Worm (Caenorhabditis elegans) whole organism, dauer: ENCODE data around the gene osm-6.

Experiments
- unc-62 ChIP-seq: sonication (generic microtip); optimal IDR thresholded peaks from 2 replicates; lab custom pipeline; 2017; ENCODE audit warnings: missing biosample characterization, missing genetic modification reagents, missing genetic modification characterization

Gene osm-6

DNA sequence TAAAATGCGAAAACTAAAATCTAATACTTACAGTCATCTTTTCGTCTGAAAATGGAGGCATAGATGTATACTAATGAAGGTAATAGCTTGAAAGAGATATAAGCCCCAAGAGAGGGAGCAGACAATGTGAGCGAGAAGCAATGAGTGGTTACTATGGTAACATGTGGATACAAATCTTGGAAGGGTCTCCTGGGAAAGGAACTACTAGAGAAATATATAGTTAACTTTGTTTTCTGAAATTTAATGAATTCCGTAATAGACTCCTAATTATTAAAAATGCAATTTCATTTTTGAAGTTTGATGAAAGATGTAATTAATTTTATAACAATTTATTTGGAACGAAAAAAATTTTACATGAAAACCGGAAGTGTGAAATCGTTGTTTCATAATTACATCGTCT lies at the start of gene osm-6:
osm-6 (minus strand) TSS at position 101 of the 400 bp plus-strand sequence.
- no peak for TF ChIP-seq unc-62 (GFP tag; lab: Kevin White, UChicago)

DNA sequence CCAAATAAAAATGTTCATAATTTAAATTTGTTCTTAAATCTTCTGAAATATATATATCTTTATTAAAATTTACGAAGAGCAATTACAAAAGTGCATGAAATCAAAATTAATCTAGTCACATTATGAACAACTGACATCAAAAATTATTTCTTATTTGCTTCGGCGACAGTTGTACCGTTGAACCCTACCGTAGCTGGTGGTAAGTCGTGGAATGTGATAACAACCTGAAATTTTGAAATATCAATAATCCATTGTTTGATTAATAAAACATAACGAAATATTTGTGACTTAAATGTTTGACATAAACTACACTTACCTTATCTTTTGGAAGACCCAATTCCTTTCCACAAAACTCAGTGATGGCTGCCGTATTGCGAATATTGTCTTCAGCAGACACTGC lies 49.5 kb upstream of the osm-6 start:
- no peak for TF ChIP-seq unc-62 (GFP tag; lab: Kevin White, UChicago)

DNA sequence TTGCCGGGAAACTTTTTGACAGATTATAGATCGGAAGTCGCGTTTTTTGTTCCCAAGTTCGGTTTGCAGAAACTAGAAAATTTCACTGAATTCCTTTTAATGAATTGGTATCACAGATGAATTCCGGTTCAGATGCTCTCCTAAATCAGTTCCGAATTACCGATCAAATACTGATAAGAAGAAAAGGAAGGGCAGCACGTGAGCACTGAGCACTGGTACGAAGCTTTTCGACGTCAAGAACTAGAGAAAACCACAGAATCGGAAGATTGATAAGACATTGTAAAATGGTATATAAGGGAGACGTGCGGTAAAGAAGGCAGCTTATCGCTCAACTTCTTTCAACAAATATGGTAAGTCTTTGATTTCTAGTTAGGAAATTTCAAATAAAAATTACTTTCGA lies 48.0 kb upstream of the osm-6 start, which contains the start of gene cpr-1:
cpr-1 (plus strand) TSS at position 319 of the 400 bp plus-strand sequence.
- no peak for TF ChIP-seq unc-62 (GFP tag; lab: Kevin White, UChicago)

DNA sequence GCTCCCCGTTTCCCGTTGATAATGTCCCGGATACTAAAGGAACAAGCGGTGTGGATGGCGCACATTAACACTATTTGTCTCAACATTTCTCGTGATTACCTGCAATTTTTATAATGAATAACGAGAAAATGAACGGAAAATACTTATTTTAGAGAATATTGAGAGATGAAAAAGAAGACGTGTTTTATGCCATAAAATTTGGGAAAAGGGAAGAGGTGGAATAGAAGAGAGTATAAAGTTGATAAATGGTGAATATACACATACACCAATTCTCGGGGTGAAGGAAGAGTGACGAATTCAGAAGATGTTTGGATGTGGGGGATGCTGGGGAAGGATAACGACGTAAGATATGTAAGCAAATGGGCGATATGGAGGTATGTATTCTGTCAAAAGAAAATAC lies 37.5 kb upstream of the osm-6 start, which contains the start of gene F58H1.7:
F58H1.7 (minus strand) TSS at position 101 of the 400 bp plus-strand sequence.
- TF ChIP-seq unc-62 (GFP tag; lab: Kevin White, UChicago), result no peak

DNA sequence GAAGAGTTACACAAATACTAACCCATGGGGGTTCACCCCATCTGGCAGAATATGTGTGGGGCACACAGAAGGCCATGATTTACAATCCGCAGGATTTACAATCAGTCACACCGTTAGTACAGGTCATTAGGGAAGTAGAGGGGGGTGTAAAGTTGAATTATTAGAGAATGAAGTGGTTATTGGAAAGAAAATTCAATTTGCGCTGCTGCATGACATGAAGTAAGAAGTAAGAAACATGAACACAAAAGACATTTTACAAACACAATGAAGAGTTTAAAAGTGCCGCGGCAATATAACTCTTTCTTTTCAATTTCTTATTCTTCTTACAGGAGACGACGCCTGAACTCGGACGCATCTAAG lies 33.6 kb upstream of the osm-6 start:
- no peak for TF ChIP-seq unc-62 (GFP tag; lab: Kevin White, UChicago)

DNA sequence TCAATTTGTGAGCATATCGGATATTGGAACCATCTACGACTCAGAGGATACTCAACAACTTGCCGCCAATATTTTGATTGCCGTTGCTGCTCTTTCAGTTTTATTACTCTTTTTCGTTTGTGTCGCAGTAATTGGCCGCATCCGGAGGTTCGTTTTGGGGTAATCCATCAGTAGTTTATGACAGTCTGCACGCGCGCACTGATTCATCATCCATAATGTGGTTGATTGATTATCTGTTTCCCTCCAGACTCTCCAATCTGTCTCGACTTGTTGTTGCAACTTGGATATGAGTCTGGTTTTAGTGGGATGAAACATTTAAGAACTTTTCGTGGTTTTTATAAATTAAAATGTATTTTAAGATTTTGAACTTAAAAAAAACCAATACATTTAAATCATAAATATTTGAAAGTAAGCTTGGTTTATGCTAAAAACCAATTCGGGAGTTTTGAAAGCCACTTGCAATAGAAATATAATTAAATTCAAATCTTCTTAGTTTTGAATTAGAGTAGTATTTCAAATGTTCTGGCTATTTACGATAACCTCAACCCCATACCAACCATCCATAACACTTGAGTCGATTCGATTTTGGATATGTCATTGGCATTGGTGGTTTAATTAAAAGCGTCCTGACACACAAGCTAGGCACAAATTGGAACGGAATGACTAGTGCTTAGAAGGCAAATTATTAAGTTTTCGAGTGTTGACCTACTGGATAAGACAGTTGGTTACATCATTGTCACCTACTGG lies 33.0 kb upstream of the osm-6 start:
- TF ChIP-seq unc-62 (GFP tag; lab: Kevin White, UChicago), result no peak

DNA sequence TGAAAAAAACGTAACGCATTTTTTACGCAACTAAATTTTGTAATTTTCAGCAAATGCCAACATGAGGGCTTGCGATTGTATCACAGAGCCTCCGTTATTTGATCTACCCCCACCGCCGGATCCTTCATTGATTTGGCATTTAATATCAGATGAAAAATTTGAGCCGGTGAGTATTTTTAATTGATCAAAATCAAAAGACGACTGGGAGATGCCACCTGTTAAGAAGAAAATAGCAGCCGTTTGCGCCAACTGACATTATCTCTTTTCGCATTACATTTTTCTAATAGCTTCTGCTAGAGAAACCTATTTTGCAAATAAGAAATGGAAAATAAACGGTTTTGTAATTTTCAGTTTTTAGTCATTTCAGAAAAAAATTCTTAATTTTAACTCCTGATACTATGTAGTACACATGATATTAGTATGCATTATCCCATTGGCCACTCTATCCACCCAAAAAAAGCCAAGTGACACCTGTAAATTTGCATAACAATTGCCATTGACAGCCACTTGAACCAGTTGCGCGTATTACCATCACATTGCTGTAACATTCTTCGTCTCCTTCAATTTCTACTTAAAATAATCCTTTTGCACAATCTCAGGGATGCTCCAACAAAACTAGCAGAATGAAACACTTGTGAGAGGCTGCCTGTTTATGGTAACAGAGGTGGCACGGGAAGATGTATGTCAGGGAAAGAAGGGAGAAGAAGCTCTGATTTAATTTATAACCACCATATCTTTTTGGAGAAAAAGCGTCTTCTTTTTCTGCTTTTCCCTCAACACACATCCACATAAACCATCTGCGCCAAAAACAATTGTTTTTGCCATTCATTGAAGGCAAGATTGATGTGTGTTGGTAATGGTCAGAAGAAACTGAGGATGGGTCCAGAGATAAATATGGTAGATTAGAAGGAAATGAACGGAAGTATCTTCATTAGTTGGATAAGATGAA lies 31.4 kb upstream of the osm-6 start, which contains the start of gene F58H1.5:
F58H1.5 (plus strand) TSS at position 51 of the 949 bp plus-strand sequence.
- no peak for TF ChIP-seq unc-62 (GFP tag; lab: Kevin White, UChicago)

DNA sequence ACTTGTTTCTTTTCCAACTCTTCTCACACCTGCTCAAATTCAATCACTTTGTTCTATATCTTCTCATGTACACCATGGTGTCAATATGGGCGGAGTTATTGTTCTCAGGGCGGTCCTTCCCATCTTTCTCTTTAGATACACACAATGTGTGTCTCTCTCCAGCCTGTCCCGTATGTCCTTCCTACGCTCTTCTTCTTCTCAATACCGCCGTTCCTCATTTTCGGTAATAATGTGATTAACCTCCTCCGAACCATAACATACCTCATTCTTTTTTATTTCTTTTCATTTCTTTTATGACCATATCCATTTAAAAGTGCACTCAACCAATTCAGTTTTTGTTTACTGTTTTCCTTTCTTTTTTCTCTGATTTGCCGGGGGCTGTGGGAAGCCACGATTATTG lies 28.4 kb upstream of the osm-6 start:
- TF ChIP-seq unc-62 (GFP tag; lab: Kevin White, UChicago), result no peak

DNA sequence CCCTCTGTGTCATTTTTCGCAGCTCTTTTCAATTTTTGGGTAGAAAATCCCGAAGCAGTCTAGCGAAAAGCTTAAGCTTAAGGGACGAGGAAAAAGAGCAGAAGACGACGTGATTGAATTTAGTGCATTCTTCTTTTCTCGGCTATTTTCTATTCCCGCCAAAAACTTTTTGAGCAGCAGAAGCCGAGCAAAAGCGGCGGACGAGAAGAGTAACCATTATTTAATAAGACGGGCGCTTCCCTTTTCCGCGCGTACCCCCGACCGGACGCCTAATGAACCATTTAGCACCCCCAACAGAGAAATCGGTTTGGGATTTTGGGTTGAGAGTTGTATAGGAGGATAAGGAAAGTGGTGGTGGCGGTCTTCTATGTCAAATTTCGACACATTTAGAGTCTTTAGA lies 26.4 kb upstream of the osm-6 start:
- TF ChIP-seq unc-62 (GFP tag; lab: Kevin White, UChicago), result no peak

DNA sequence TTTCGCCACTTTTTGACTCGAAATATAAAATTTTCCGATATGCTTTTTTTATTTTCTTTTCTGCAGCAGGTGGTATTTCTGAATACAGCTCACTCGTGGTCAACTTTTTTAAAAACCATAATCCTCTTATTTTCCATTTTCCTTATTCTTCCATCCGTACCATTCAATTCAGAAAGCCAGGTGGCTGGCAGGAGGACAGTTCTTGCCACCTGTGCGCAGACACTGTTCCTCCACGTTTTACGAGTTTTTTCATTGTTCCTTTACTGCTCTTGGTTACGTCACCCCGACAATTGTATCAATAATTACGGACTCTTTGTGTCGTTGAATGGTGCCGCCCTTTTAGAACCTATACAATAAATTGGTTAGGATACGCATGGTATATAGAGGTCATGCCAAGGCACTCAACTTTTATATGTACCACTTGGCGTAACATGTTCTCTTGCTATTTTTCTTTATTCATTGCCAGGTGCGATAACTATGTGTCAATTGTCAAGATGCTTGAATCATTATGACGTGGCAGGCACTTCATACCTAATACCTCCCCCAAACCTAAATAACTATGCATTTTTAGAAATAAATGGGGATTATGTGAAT lies 25.7 kb upstream of the osm-6 start:
- TF ChIP-seq unc-62 (GFP tag; lab: Kevin White, UChicago), result no peak

DNA sequence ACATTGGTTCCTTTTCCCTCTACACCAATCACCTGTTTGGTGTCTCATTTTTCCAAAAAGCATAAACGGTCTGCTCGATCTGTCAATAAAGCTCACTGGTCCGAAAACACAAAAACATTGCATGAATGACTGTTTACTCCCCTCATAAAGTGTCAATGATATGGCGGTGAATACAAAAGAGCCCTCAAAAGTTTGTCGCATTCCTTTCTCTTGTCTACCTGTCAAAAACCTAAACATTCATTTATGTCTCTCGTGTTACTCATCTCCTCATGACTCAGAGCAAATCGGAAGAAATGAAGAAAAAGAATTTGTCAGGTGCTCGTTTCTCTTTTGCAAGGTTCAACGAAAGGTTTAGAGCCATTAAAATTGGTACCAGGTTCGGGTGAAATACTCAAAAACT lies 24.0 kb upstream of the osm-6 start:
- TF ChIP-seq unc-62 (GFP tag; lab: Kevin White, UChicago), result no peak

DNA sequence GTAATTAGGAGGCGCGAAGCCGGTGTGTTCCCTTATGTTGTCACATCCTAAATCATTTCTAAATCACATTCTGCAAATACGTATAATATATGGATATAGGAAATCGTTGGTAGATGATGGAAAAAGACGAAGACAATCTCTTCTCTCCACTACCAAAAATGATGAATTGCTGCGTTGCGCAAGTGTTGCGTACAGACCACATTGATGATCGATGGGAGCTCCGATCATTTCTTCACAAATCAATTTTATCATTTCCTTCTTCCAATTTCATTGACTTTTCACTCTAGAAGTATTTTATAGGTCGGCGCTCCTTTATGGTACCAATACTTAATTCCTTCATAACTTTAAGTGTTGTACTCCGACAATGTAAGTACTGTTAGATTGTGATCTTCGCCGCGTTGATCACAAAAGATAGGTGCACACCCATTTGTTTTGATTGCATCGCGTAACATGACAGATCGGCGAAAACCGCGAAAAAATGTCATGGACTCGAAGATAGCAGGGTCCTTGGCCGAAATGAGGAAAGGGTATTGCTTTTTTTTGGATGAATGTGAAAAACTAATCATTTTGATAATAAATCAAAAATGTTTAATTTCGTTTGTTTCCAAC lies 22.4 kb upstream of the osm-6 start:
- TF ChIP-seq unc-62 (GFP tag; lab: Kevin White, UChicago), result no peak

DNA sequence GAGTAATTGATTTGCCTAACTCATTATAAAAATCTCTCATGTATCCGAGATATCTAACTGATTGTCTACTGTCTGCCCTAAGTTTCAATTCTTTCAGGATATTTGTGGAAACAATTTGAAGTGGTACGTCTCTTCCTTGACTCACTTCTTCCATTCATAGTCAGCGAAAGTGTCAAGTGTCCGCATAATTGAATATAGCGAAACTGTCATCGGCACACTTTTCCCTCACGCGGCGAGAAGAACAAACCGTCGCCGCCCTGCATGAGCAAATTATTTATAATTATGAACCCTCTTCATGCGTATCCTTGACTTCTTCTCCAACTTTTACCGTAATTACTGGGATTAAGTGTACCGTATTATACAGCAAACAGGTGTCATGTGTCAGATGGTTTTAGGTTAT lies 21.3 kb upstream of the osm-6 start:
- TF ChIP-seq unc-62 (GFP tag; lab: Kevin White, UChicago), result no peak

DNA sequence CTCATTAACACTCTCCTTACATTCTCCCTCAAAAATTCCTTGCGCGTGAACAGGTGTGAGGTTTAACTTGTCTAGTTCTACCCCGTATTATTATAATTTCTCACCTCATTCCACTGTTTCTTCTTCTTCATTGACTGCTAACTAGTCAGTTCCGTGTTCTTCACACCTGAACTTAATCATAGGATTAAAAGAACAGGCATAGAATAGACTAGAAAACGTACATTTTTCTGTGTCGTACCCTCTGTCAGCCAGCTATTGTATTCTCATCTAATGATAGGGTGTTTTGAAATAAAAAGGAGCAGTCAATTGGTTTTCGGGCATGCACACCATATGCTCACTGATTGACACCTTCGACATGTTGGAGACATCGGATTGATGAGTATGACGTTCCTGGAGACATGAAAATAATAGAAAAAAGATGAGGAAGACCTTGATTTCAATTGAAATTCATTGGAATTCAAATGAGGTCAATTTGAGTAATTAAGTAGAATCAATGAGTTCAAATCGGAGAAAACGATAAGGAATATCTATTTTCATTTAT lies 20.2 kb upstream of the osm-6 start:
- TF ChIP-seq unc-62 (GFP tag; lab: Kevin White, UChicago), result no peak

DNA sequence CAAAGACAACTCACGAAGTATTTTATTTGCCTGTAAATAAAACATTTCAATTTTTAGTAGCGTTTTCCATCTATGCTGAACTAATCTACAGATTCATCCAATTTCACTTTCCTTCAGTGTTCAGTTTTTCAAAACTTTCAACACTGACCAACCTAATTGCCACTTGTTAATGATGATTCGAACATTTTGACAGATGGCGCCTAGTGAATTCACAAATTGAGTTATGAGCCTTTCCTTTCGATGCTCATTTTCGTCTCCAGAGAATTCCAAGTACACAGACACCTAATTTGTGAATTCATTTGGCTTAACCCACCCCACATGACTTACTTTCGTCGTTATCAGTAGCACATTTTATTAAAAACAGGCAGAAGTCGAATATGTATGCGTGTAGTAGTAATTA lies 19.6 kb upstream of the osm-6 start:
- no peak for TF ChIP-seq unc-62 (GFP tag; lab: Kevin White, UChicago)
